Fruit fly (Drosophila melanogaster) whole organism, embryonic: ENCODE results near the gene Wee1.
A peak's percentile ranks its signal among the peaks of the same experiment; 100 is the strongest.

Source experiments
- Awh ChIP-seq: fragments of 200-800 bp; sonication (Bioruptor generic); IDR thresholded peaks from 2 replicates; pipeline ENCODE4, ENCODE4 v1.3.6; 2022; ENCODE audit warnings: missing biosample characterization, missing genetic modification characterization
- CG10431 ChIP-seq: fragments of 200-800 bp; sonication (Bioruptor generic); optimal IDR thresholded peaks from 3 replicates; lab custom pipeline; 2018; ENCODE audit warnings: missing biosample characterization, mild to moderate bottlenecking, missing genetic modification characterization
- CG12744 ChIP-seq: fragments of 200-800 bp; sonication (Bioruptor generic); optimal IDR thresholded peaks from 2 replicates; lab custom pipeline; 2016; ENCODE audit warnings: missing biosample characterization, missing genetic modification characterization
- CG15601 ChIP-seq: fragments of 200-800 bp; sonication (Bioruptor generic); optimal IDR thresholded peaks from 3 replicates; lab custom pipeline; 2019; ENCODE audit warnings: missing biosample characterization, mild to moderate bottlenecking, missing genetic modification characterization, moderate library complexity
- CG1603 ChIP-seq: fragments of 200-800 bp; sonication (Bioruptor generic); optimal IDR thresholded peaks from 2 replicates; lab custom pipeline; 2019; ENCODE audit warnings: missing biosample characterization, mild to moderate bottlenecking, missing genetic modification characterization, moderate library complexity
- CG17829 ChIP-seq: fragments of 200-800 bp; optimal IDR thresholded peaks from 2 replicates; lab custom pipeline; 2019; ENCODE audit warnings: missing biosample characterization, mild to moderate bottlenecking, missing genetic modification characterization, moderate library complexity
- CG18262 ChIP-seq: fragments of 200-800 bp; optimal IDR thresholded peaks from 3 replicates; lab custom pipeline; 2019; ENCODE audit warnings: missing biosample characterization, mild to moderate bottlenecking, missing genetic modification characterization, moderate library complexity
- CG2875 ChIP-seq: fragments of 200-800 bp; sonication (Bioruptor generic); optimal IDR thresholded peaks from 2 replicates; lab custom pipeline; 2017; ENCODE audit warnings: missing biosample characterization, mild to moderate bottlenecking, missing genetic modification characterization, missing genetic modification reagents
- CG31388 ChIP-seq: fragments of 200-800 bp; sonication (Bioruptor generic); optimal IDR thresholded peaks from 2 replicates; lab custom pipeline; 2016; ENCODE audit warnings: missing biosample characterization, missing genetic modification characterization
- CG33557 ChIP-seq: fragments of 200-800 bp; sonication (Bioruptor generic); optimal IDR thresholded peaks from 2 replicates; lab custom pipeline; 2019; ENCODE audit warnings: missing biosample characterization, mild to moderate bottlenecking, missing genetic modification characterization, moderate library complexity
- CG43689 ChIP-seq: fragments of 200-800 bp; sonication (Bioruptor generic); IDR thresholded peaks from 2 replicates; pipeline ENCODE4 v1.3.6; 2022; ENCODE audit warnings: missing biosample characterization, missing genetic modification characterization
- CG6175 ChIP-seq: fragments of 200-800 bp; sonication (Bioruptor generic); IDR thresholded peaks from 3 replicates; pipeline ENCODE4 v1.3.6; 2022; ENCODE audit warnings: missing biosample characterization, missing genetic modification characterization
- CG6254 ChIP-seq: fragments of 200-800 bp; sonication (Bioruptor generic); optimal IDR thresholded peaks from 3 replicates; lab custom pipeline; 2017; ENCODE audit warnings: mild to moderate bottlenecking, missing biosample characterization, missing genetic modification reagents, missing genetic modification characterization
- CG6654 ChIP-seq: fragments of 200-800 bp; sonication (Bioruptor generic); optimal IDR thresholded peaks from 2 replicates; lab custom pipeline; 2017; ENCODE audit warnings: missing biosample characterization, mild to moderate bottlenecking, missing genetic modification characterization
- CG7963 ChIP-seq: fragments of 200-800 bp; sonication (Bioruptor generic); IDR thresholded peaks from 3 replicates; pipeline ENCODE4 v1.3.6; 2022; ENCODE audit warnings: missing biosample characterization, missing genetic modification characterization; ENCODE audit not compliant: partially characterized antibody
- CG7987 ChIP-seq: fragments of 200-800 bp; sonication (Bioruptor generic); optimal IDR thresholded peaks from 2 replicates; lab custom pipeline; 2018; ENCODE audit warnings: missing biosample characterization, mild to moderate bottlenecking, missing genetic modification characterization, moderate library complexity
- HHEX ChIP-seq: fragments of 200-800 bp; sonication (Bioruptor generic); optimal IDR thresholded peaks from 3 replicates; lab custom pipeline; 2017; ENCODE audit warnings: missing biosample characterization, mild to moderate bottlenecking, missing genetic modification characterization, missing genetic modification reagents
- Hmr ChIP-seq: fragments of 200-800 bp; sonication (Bioruptor generic); optimal IDR thresholded peaks from 3 replicates; lab custom pipeline; 2017; ENCODE audit warnings: mild to moderate bottlenecking, missing biosample characterization, missing genetic modification reagents, missing genetic modification characterization
- Hr78 ChIP-seq, 2 experiments: fragments of 200-800 bp in 1 of 2; fragments of >200 bp in 1 of 2; sonication (Bioruptor generic) in 1 of 2; optimal IDR thresholded peaks; 2 replicates each; lab custom pipeline; 2017 to 2019; ENCODE audit warnings: missing biosample characterization in 2 of 2, missing genetic modification characterization in 2 of 2, mild to moderate bottlenecking in 1 of 2, moderate library complexity in 1 of 2
- MBD-R2 ChIP-seq: fragments of 200-800 bp; sonication (Bioruptor generic); IDR thresholded peaks from 2 replicates; pipeline ENCODE4 v1.3.6; 2022; ENCODE audit warnings: missing biosample characterization, missing genetic modification characterization
- NFAT ChIP-seq: fragments of 200-800 bp; sonication (Bioruptor generic); IDR thresholded peaks from 2 replicates; pipeline ENCODE4 v1.3.6; 2022; ENCODE audit warnings: missing biosample characterization, missing genetic modification characterization
- Neu2 ChIP-seq: fragments of 200-800 bp; sonication (Bioruptor generic); optimal IDR thresholded peaks from 3 replicates; lab custom pipeline; 2016; ENCODE audit warnings: missing biosample characterization, missing genetic modification characterization, borderline replicate concordance
- Oli ChIP-seq: fragments of 200-800 bp; sonication (Bioruptor generic); optimal IDR thresholded peaks from 2 replicates; lab custom pipeline; 2018; ENCODE audit warnings: missing biosample characterization, mild to moderate bottlenecking, missing genetic modification characterization, moderate library complexity
- PHDP ChIP-seq: fragments of 200-800 bp; sonication (Bioruptor generic); optimal IDR thresholded peaks from 3 replicates; lab custom pipeline; 2018; ENCODE audit warnings: missing biosample characterization, mild to moderate bottlenecking, missing genetic modification characterization, moderate library complexity
- Rfx ChIP-seq: fragments of 200-800 bp; sonication (Bioruptor generic); IDR thresholded peaks from 2 replicates; pipeline ENCODE4 v1.3.6; 2022; ENCODE audit warnings: missing biosample characterization, missing genetic modification characterization
- Side ChIP-seq: fragments of 200-800 bp; sonication (Bioruptor generic); optimal IDR thresholded peaks from 2 replicates; lab custom pipeline; 2016; ENCODE audit warnings: missing biosample characterization, missing genetic modification characterization
- abd-A ChIP-seq: fragments of 200-800 bp; sonication (Bioruptor generic); optimal IDR thresholded peaks from 3 replicates; lab custom pipeline; 2019; ENCODE audit warnings: missing biosample characterization, mild to moderate bottlenecking, missing genetic modification characterization, moderate library complexity
- bab2 ChIP-seq: fragments of 200-800 bp; sonication (Bioruptor generic); optimal IDR thresholded peaks from 2 replicates; lab custom pipeline; 2016; ENCODE audit warnings: missing biosample characterization, missing genetic modification characterization
- cad ChIP-seq: fragments of >200 bp; optimal IDR thresholded peaks from 2 replicates; lab custom pipeline; 2017; ENCODE audit warnings: missing biosample characterization, missing genetic modification characterization
- crc ChIP-seq: fragments of 200-800 bp; sonication (Bioruptor generic); optimal IDR thresholded peaks from 2 replicates; lab custom pipeline; 2016; ENCODE audit warnings: missing biosample characterization, missing genetic modification characterization
- dm ChIP-seq: fragments of 200-800 bp; sonication (Bioruptor generic); optimal IDR thresholded peaks from 3 replicates; lab custom pipeline; 2016; ENCODE audit warnings: missing biosample characterization, missing genetic modification characterization
- ham ChIP-seq: fragments of 200-800 bp; sonication (Bioruptor generic); IDR thresholded peaks from 2 replicates; pipeline ENCODE4 v1.3.6; 2022; ENCODE audit warnings: missing biosample characterization, missing genetic modification characterization
- onecut ChIP-seq: fragments of 200-800 bp; sonication (Bioruptor generic); IDR thresholded peaks from 2 replicates; pipeline ENCODE4 v1.3.6; 2022; ENCODE audit warnings: missing biosample characterization, missing genetic modification characterization
- pan ChIP-seq, 4 experiments: fragments of >200 bp in 3 of 4; fragments of 200-800 bp in 1 of 4; sonication (Bioruptor generic) in 1 of 4; optimal IDR thresholded peaks in 3 of 4; IDR thresholded peaks in 1 of 4; 2 replicates each; pipeline versions ENCODE4 v1.3.6 to Lab custom; 2017 to 2022; ENCODE audit warnings: missing biosample characterization in 2 of 4, missing genetic modification characterization in 2 of 4, mixed read lengths in 1 of 4
- phol ChIP-seq: fragments of 200-800 bp; sonication (Bioruptor generic); optimal IDR thresholded peaks from 3 replicates; lab custom pipeline; 2018; ENCODE audit warnings: missing biosample characterization, mild to moderate bottlenecking, missing genetic modification characterization, moderate library complexity
- prd ChIP-seq, 3 experiments: fragments of >200 bp in 2 of 3; fragments of 200-800 bp in 1 of 3; sonication (Bioruptor generic) in 1 of 3; optimal IDR thresholded peaks in 2 of 3; IDR thresholded peaks in 1 of 3; 2 replicates in 2 of 3; 3 replicates in 1 of 3; pipeline versions ENCODE4 v1.3.6 to Lab custom; 2017 to 2022; ENCODE audit warnings: missing biosample characterization in 1 of 3, missing genetic modification characterization in 1 of 3
- salm ChIP-seq: fragments of 200-800 bp; sonication (Bioruptor generic); optimal IDR thresholded peaks from 2 replicates; lab custom pipeline; 2018; ENCODE audit warnings: missing biosample characterization, mild to moderate bottlenecking, missing genetic modification characterization
- sd ChIP-seq: fragments of 200-800 bp; sonication (Bioruptor generic); optimal IDR thresholded peaks from 3 replicates; lab custom pipeline; 2018; ENCODE audit warnings: missing biosample characterization, mild to moderate bottlenecking, missing genetic modification characterization, moderate library complexity
- sens-2 ChIP-seq: fragments of 200-800 bp; sonication (Bioruptor generic); IDR thresholded peaks from 2 replicates; pipeline ENCODE4 v1.3.6; 2022; ENCODE audit warnings: missing biosample characterization, missing genetic modification characterization
- sim ChIP-seq: fragments of 200-800 bp; sonication (Bioruptor generic); IDR thresholded peaks from 2 replicates; pipeline ENCODE4 v1.3.6; 2022; ENCODE audit warnings: missing biosample characterization, missing genetic modification characterization
- so ChIP-seq: fragments of 200-800 bp; sonication (Bioruptor generic); IDR thresholded peaks from 3 replicates; pipeline ENCODE4 v1.3.6; 2022; ENCODE audit warnings: missing biosample characterization, missing genetic modification characterization
- stc ChIP-seq: fragments of 200-800 bp; sonication (Bioruptor generic); IDR thresholded peaks from 2 replicates; pipeline ENCODE4 v1.3.6; 2022; ENCODE audit warnings: missing biosample characterization, missing genetic modification characterization
- tna ChIP-seq: fragments of 200-800 bp; sonication (Bioruptor generic); IDR thresholded peaks from 2 replicates; pipeline ENCODE4 v1.3.6; 2022; ENCODE audit warnings: missing biosample characterization, missing genetic modification characterization; ENCODE audit not compliant: partially characterized antibody
- trem ChIP-seq: fragments of 200-800 bp; optimal IDR thresholded peaks from 3 replicates; lab custom pipeline; 2019; ENCODE audit warnings: missing biosample characterization, mild to moderate bottlenecking, missing genetic modification characterization, moderate library complexity
- twi ChIP-seq: fragments of 200-800 bp; optimal IDR thresholded peaks from 2 replicates; lab custom pipeline; 2019; ENCODE audit warnings: missing biosample characterization, mild to moderate bottlenecking, missing genetic modification characterization, moderate library complexity
- zen ChIP-seq: fragments of 200-800 bp; sonication (Bioruptor generic); optimal IDR thresholded peaks from 3 replicates; lab custom pipeline; 2018; ENCODE audit warnings: missing biosample characterization, mild to moderate bottlenecking, missing genetic modification characterization, moderate library complexity
- zfh1 ChIP-seq: fragments of 200-800 bp; sonication (Bioruptor generic); IDR thresholded peaks from 3 replicates; pipeline ENCODE4 v1.3.6; 2022; ENCODE audit warnings: missing biosample characterization, missing genetic modification characterization

Wee1 gene

DNA sequence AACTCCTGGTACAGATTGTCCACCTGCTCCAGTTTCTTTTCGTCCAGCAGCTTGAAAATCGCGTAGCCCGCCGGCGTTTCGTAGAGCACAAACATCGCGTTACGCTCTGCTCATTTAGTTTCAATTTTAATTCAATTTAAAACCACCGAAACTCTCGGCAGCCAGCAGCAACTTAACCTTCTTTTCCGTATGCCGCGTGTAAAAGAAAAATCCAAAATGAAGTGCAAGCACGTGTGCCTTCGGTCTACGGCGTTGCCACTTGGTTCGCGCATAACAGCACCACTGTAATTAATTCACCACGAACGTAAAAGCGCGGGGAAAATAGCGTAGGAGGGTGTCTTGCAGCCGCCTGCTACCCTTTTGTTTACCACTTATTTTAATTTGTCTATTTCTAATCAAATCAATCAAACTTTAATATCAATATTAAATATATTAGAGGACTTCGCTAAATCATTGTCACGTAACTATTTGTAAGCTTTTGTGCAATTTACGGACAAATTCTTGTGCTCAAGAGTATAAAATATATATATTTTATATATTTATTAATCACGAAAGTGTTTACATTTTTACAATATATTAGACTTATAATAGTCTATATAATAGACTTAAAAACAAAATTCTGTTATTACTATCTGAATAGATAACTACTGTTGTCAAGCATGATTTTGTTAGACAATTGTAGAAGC lies 4.7 kb upstream of the Wee1 start, which contains the start of gene nop5 (continued):
- TF ChIP-seq twi (peak; percentile 24), NFAT (GFP tag; lab: Robert Waterston, UW) (0 out of 2 replicates have a peak, but pooled peaks have one; percentile 30), sd (tag; lab: Kevin White, UChicago) (peak; percentile 44), CG6654 (GFP tag; lab: Kevin White, UChicago) (peak; percentile 33), Awh (no peak), CG1603 (peak; percentile 49), Hr78 (GFP tag; optimal IDR thresholded peaks at IDR 0.05; lab: Kevin White, UChicago) (no peak), CG33557 (GFP tag; lab: Kevin White, UChicago) (peak; percentile 74), so (GFP tag; lab: Robert Waterston, UW) (no peak), cad (GFP tag; lab: Kevin White, UChicago) (no peak), CG31388 (GFP tag; lab: Kevin White, UChicago) (no peak), onecut (GFP tag; lab: Robert Waterston, UW) (0 out of 2 replicates have a peak, but pooled peaks have one; percentile 4), zfh1 (0 out of 3 replicates have a peak, but pooled peaks have one; percentile 8), sim (GFP tag; lab: Robert Waterston, UW) (no peak), CG17829 (tag; lab: Kevin White, UChicago) (peak; percentile 78), CG7987 (GFP tag; lab: Kevin White, UChicago) (no peak), CG7963 (GFP tag; lab: Robert Waterston, UW) (no peak), CG15601 (tag; lab: Kevin White, UChicago) (peak; percentile 65), prd (optimal IDR thresholded peaks at IDR 0.05; lab: Kevin White, UChicago) (no peak), prd (GFP tag; IDR thresholded peaks at IDR 0.05; lab: Robert Waterston, UW) (peak; percentile 37; the same call in 1 of the 3 replicates), MBD-R2 (GFP tag; lab: Robert Waterston, UW) (0 out of 2 replicates have a peak, but pooled peaks have one; percentile 7), Oli (tag; lab: Kevin White, UChicago) (no peak), trem (tag; lab: Kevin White, UChicago) (peak; percentile 36), ham (no peak), crc (no peak), tna (GFP tag; lab: Robert Waterston, UW) (no peak), Side (no peak), sens-2 (GFP tag; lab: Robert Waterston, UW) (no peak), phol (tag; lab: Kevin White, UChicago) (peak; percentile 69), CG2875 (GFP tag; lab: Kevin White, UChicago) (peak; percentile 39), CG6254 (peak; percentile 55), dm (GFP tag; lab: Kevin White, UChicago) (peak; percentile 99), salm (tag; lab: Kevin White, UChicago) (peak; percentile 13), abd-A (tag; lab: Kevin White, UChicago) (no peak), CG12744 (GFP tag; lab: Kevin White, UChicago) (no peak), stc (no peak), HHEX (GFP tag; lab: Kevin White, UChicago) (peak; percentile 78), bab2 (GFP tag; lab: Kevin White, UChicago) (no peak), zen (tag; lab: Kevin White, UChicago) (peak; percentile 20), CG10431 (GFP tag; lab: Kevin White, UChicago) (peak; percentile 81), Hmr (GFP tag; lab: Kevin White, UChicago) (peak; percentile 79), Rfx (GFP tag; lab: Robert Waterston, UW) (peak; percentile 43; the same call in 1 of the 2 replicates), PHDP (tag; lab: Kevin White, UChicago) (peak; percentile 36), CG6175 (GFP tag; lab: Robert Waterston, UW) (no peak), Neu2 (GFP tag; lab: Kevin White, UChicago) (no peak), CG43689 (GFP tag; lab: Robert Waterston, UW) (no peak), pan (optimal IDR thresholded peaks at IDR 0.05; lab: Kevin White, UChicago) (peak in 1 of 2 experiments; percentile 81), pan (GFP tag; optimal IDR thresholded peaks at IDR 0.05 in 1 of 2, IDR thresholded peaks at IDR 0.05 in 1 of 2) (peak; percentile 21 to 73), CG18262 (tag; lab: Kevin White, UChicago) (peak; percentile 88)
